Worm (Caenorhabditis elegans) whole organism, early embryonic: Measurements from ENCODE around the gene Y39H10A.1.

Source experiments
- F13C5.2 ChIP-seq: sonication (generic microtip); optimal IDR thresholded peaks from 2 replicates; lab custom pipeline; 2017; ENCODE audit warnings: mild to moderate bottlenecking, missing genetic modification characterization, inconsistent platforms, missing compliant biosample characterization
- ceh-13 ChIP-seq: fragments of 200-800 bp; sonication (Bioruptor generic); optimal IDR thresholded peaks from 2 replicates; lab custom pipeline; 2018; ENCODE audit warnings: mild to moderate bottlenecking, missing genetic modification characterization, missing compliant biosample characterization
- flt-1 ChIP-seq: fragments of 200-800 bp; sonication (Bioruptor generic); IDR thresholded peaks from 2 replicates; pipeline ENCODE4 v1.3.6; 2022; ENCODE audit warnings: missing genetic modification characterization, missing compliant biosample characterization

ce11 chrV:3743172-3743626, 23.8 kb upstream of the Y39H10A.1 start, which contains the start of gene mtm-9:
- TF ChIP-seq F13C5.2 (tag; lab: Kevin White, UChicago) = no peak
- no peak for TF ChIP-seq flt-1 (GFP tag; lab: Robert Waterston, UW)
- TF ChIP-seq ceh-13 (GFP tag; lab: Kevin White, UChicago) = no peak
